Worm (Caenorhabditis elegans) whole organism, mixed stage, embryonic: ENCODE data around the gene ZK1010.5.

Experiments used
- M03D4.4 ChIP-seq: sonication (generic microtip); optimal IDR thresholded peaks from 2 replicates; lab custom pipeline; 2017; ENCODE audit warnings: mild to moderate bottlenecking, missing genetic modification characterization, missing compliant biosample characterization
- bed-3 ChIP-seq: fragments of 200-800 bp; sonication (Bioruptor generic); optimal IDR thresholded peaks from 3 replicates; lab custom pipeline; 2018; ENCODE audit warnings: mild to moderate bottlenecking, missing genetic modification characterization, moderate library complexity, missing compliant biosample characterization
- blmp-1 ChIP-seq: fragments of 150-350 bp; optimal IDR thresholded peaks from 2 replicates; lab custom pipeline; 2014; ENCODE audit warnings: missing biosample characterization, missing genetic modification characterization
- ceh-39 ChIP-seq: fragments of 150-350 bp; optimal IDR thresholded peaks from 2 replicates; lab custom pipeline; 2014; ENCODE audit warnings: missing biosample characterization, missing genetic modification characterization
- ceh-43 ChIP-seq: fragments of 200-800 bp; sonication (Bioruptor generic); optimal IDR thresholded peaks from 2 replicates; lab custom pipeline; 2018; ENCODE audit warnings: mild to moderate bottlenecking, missing genetic modification characterization, moderate library complexity, missing compliant biosample characterization
- ceh-83 ChIP-seq: fragments of 200-800 bp; sonication (Bioruptor generic); optimal IDR thresholded peaks from 2 replicates; lab custom pipeline; 2018; ENCODE audit warnings: mild to moderate bottlenecking, missing genetic modification characterization, missing compliant biosample characterization
- ces-1 ChIP-seq: fragments of 150-350 bp; optimal IDR thresholded peaks from 2 replicates; lab custom pipeline; 2014; ENCODE audit warnings: missing biosample characterization, missing genetic modification reagents, missing genetic modification characterization
- cnd-1 ChIP-seq: fragments of 200-800 bp; sonication (Bioruptor generic); optimal IDR thresholded peaks from 2 replicates; lab custom pipeline; 2018; ENCODE audit warnings: mild to moderate bottlenecking, missing genetic modification characterization, missing compliant biosample characterization
- drap-1 ChIP-seq: fragments of 200-800 bp; sonication (Bioruptor generic); optimal IDR thresholded peaks from 3 replicates; lab custom pipeline; 2018; ENCODE audit warnings: mild to moderate bottlenecking, missing genetic modification characterization, missing compliant biosample characterization
- elt-1 ChIP-seq: sonication (generic microtip); optimal IDR thresholded peaks from 2 replicates; lab custom pipeline; 2017; ENCODE audit warnings: missing genetic modification characterization, mild to moderate bottlenecking, missing compliant biosample characterization, antibody characterized with exemption, moderate library complexity, borderline replicate concordance; ENCODE audit not compliant: insufficient read depth
- elt-3 ChIP-seq: fragments of 150-350 bp; optimal IDR thresholded peaks from 2 replicates; lab custom pipeline; 2014; ENCODE audit warnings: missing biosample characterization, missing genetic modification characterization
- flh-1 ChIP-seq: fragments of 200-800 bp; sonication (Bioruptor generic); optimal IDR thresholded peaks from 2 replicates; lab custom pipeline; 2018; ENCODE audit warnings: mild to moderate bottlenecking, missing genetic modification characterization, moderate library complexity, missing compliant biosample characterization
- ham-2 ChIP-seq: fragments of 200-800 bp; sonication (Bioruptor generic); optimal IDR thresholded peaks from 2 replicates; lab custom pipeline; 2018; ENCODE audit warnings: mild to moderate bottlenecking, missing genetic modification characterization, missing compliant biosample characterization
- hlh-1 ChIP-seq: fragments of 150-350 bp; optimal IDR thresholded peaks from 2 replicates; lab custom pipeline; 2014; ENCODE audit warnings: missing biosample characterization, missing genetic modification reagents, missing genetic modification characterization
- lin-13 ChIP-seq: fragments of 150-350 bp; optimal IDR thresholded peaks from 2 replicates; lab custom pipeline; 2014; ENCODE audit warnings: missing biosample characterization, missing genetic modification characterization
- lin-32 ChIP-seq: fragments of 200-800 bp; sonication (Bioruptor generic); optimal IDR thresholded peaks from 2 replicates; lab custom pipeline; 2018; ENCODE audit warnings: mild to moderate bottlenecking, missing genetic modification characterization, missing compliant biosample characterization
- lsy-2 ChIP-seq: fragments of 150-350 bp; optimal IDR thresholded peaks from 2 replicates; lab custom pipeline; 2014; ENCODE audit warnings: missing biosample characterization, missing genetic modification characterization
- mep-1 ChIP-seq: fragments of 150-350 bp; optimal IDR thresholded peaks from 2 replicates; lab custom pipeline; 2017; ENCODE audit warnings: missing biosample characterization, missing genetic modification reagents, missing genetic modification characterization, inconsistent platforms
- mls-2 ChIP-seq: sonication (generic microtip); optimal IDR thresholded peaks from 2 replicates; lab custom pipeline; 2016; ENCODE audit warnings: mild to moderate bottlenecking, missing genetic modification characterization, moderate library complexity, missing compliant biosample characterization
- nhr-2 ChIP-seq: fragments of 150-350 bp; optimal IDR thresholded peaks from 2 replicates; lab custom pipeline; 2014; ENCODE audit warnings: missing biosample characterization, missing genetic modification characterization
- nhr-237 ChIP-seq: fragments of 150-350 bp; optimal IDR thresholded peaks from 2 replicates; lab custom pipeline; 2014; ENCODE audit warnings: missing biosample characterization, missing genetic modification characterization
- nhr-76 ChIP-seq: sonication (generic microtip); optimal IDR thresholded peaks from 2 replicates; lab custom pipeline; 2017; ENCODE audit warnings: missing biosample characterization, missing genetic modification characterization
- pha-4 ChIP-seq: fragments of 150-350 bp; optimal IDR thresholded peaks from 2 replicates; lab custom pipeline; 2018; ENCODE audit warnings: missing biosample characterization, missing genetic modification reagents, missing genetic modification characterization
- sem-2 ChIP-seq: fragments of 200-800 bp; sonication (Bioruptor generic); optimal IDR thresholded peaks from 2 replicates; lab custom pipeline; 2018; ENCODE audit warnings: mild to moderate bottlenecking, missing genetic modification characterization, missing compliant biosample characterization
- snpc-4 ChIP-seq: fragments of 150-350 bp; optimal IDR thresholded peaks from 2 replicates; lab custom pipeline; 2014; ENCODE audit warnings: missing biosample characterization, missing genetic modification characterization
- sptf-1 ChIP-seq: sonication (generic microtip); optimal IDR thresholded peaks from 2 replicates; lab custom pipeline; 2017; ENCODE audit warnings: mild to moderate bottlenecking, missing genetic modification characterization, moderate library complexity, missing compliant biosample characterization
- tbx-8 ChIP-seq: fragments of 200-800 bp; sonication (Bioruptor generic); optimal IDR thresholded peaks from 2 replicates; lab custom pipeline; 2018; ENCODE audit warnings: mild to moderate bottlenecking, missing genetic modification characterization, moderate library complexity, missing compliant biosample characterization
- unc-120 ChIP-seq: sonication (generic microtip); optimal IDR thresholded peaks from 2 replicates; lab custom pipeline; 2017; ENCODE audit warnings: missing genetic modification characterization, missing compliant biosample characterization; ENCODE audit not compliant: poor library complexity, severe bottlenecking
- unc-39 ChIP-seq: fragments of 150-350 bp; optimal IDR thresholded peaks from 2 replicates; lab custom pipeline; 2014; ENCODE audit warnings: missing biosample characterization, missing genetic modification characterization
- unc-62 ChIP-seq: fragments of 150-350 bp; optimal IDR thresholded peaks from 2 replicates; lab custom pipeline; 2014; ENCODE audit warnings: missing biosample characterization, missing genetic modification reagents, missing genetic modification characterization
- zip-8 ChIP-seq: fragments of 150-350 bp; optimal IDR thresholded peaks from 2 replicates; lab custom pipeline; 2014; ENCODE audit warnings: missing biosample characterization, missing genetic modification characterization
- ztf-11 ChIP-seq: fragments of 150-350 bp; optimal IDR thresholded peaks from 2 replicates; lab custom pipeline; 2014; ENCODE audit warnings: missing biosample characterization, missing genetic modification characterization

Gene ZK1010.5

DNA sequence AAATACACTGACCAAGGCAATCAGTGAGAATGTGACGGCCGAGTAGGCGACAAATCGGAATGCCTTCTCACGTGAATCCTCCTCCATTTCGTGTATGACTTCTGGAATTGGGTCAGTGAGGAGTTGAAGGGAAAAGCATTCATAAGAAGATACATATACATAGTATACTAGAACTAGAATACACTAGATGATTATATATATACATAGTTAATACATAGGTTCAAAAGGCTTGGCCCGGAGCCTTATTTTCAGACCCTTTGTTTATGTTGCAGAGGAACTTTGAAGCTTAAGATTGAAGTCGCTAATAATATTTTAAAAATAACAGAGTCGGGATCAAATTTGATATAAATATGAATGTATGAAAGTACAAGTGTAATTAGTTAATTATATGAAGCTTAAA, 6.3 kb upstream of the ZK1010.5 start, which contains the start of gene col-97:
col-97 (minus strand) TSS at position 101 of the 400 bp plus-strand sequence.
- TF ChIP-seq unc-39 (tag; lab: Kevin White, UChicago): no peak
- TF ChIP-seq lin-13: no peak

DNA sequence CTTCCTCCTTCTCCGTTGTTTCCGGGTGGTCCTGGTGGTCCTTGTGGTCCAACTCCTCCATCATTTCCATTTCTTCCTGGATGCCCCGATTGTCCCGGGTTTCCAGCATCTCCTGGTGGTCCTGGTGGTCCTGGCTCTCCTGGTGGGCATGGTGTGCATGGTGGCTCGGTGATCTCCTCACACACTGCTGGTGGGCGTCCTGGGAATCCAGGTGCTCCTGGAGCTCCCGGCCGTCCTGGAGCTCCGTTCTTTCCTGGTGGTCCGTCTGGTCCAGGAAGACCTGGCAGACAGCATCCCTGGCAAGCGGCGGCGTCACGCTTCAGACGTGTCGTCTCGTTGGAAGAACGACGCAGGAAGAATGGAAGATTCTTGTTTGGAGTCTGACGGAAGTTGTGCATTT, 5.7 kb upstream of the ZK1010.5 start:
- TF ChIP-seq cnd-1 (tag; lab: Kevin White, UChicago) (no peak), ztf-11 (tag; lab: Kevin White, UChicago) (no peak), ceh-83 (no peak), tbx-8 (no peak), ceh-39 (no peak), nhr-237 (tag; lab: Kevin White, UChicago) (no peak), unc-120 (no peak), ces-1 (GFP tag; lab: Kevin White, UChicago) (no peak), pha-4 (tag; lab: Kevin White, UChicago) (no peak), nhr-76 (tag; lab: Kevin White, UChicago) (no peak), snpc-4 (tag; lab: Kevin White, UChicago) (no peak), sem-2 (GFP tag; lab: Kevin White, UChicago) (no peak), unc-39 (tag; lab: Kevin White, UChicago) (no peak), bed-3 (no peak), ceh-43 (GFP tag; lab: Kevin White, UChicago) (no peak), sptf-1 (no peak), flh-1 (no peak), blmp-1 (tag; lab: Kevin White, UChicago) (no peak), zip-8 (tag; lab: Kevin White, UChicago) (no peak)

DNA sequence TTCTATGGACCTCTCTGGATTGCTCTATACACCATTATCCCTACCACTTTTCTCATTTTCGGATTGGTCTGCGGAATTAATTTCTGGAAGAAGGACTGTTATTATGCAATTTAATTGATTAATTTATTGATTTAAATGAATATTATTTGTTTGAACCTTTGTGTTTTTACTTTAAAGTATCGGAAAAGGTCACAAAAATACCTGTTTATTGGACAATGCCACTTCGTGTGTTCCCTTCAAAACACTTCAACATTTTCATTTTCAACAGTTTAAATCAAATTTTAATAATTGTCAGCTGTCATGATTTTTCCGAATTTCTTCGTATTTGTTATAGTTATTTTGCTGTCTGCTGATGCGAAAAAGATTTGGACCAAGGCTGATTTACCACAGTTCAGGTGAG, 3.7 kb upstream of the ZK1010.5 start, which contains the start of gene ZK1010.12:
ZK1010.12 (plus strand) TSS at position 301 of the 400 bp plus-strand sequence.
- no peak for TF ChIP-seq sptf-1
- TF ChIP-seq nhr-2 (tag; lab: Kevin White, UChicago): no peak
- no peak for TF ChIP-seq ceh-39
- no peak for TF ChIP-seq lin-32 (GFP tag; lab: Kevin White, UChicago)
- TF ChIP-seq unc-120: no peak
- TF ChIP-seq ham-2 (GFP tag; lab: Kevin White, UChicago): no peak
- no peak for TF ChIP-seq elt-3 (tag; lab: Kevin White, UChicago)
- TF ChIP-seq flh-1: no peak
- no peak for TF ChIP-seq ces-1 (GFP tag; lab: Kevin White, UChicago)
- no peak for TF ChIP-seq sem-2 (GFP tag; lab: Kevin White, UChicago)
- TF ChIP-seq unc-39 (tag; lab: Kevin White, UChicago): no peak
- TF ChIP-seq ztf-11 (tag; lab: Kevin White, UChicago): no peak
- no peak for TF ChIP-seq M03D4.4 (tag; lab: Kevin White, UChicago)
- TF ChIP-seq hlh-1 (tag; lab: Kevin White, UChicago): no peak
- no peak for TF ChIP-seq elt-1 (tag; lab: Kevin White, UChicago)
- no peak for TF ChIP-seq mls-2 (tag; lab: Kevin White, UChicago)
- TF ChIP-seq nhr-237 (tag; lab: Kevin White, UChicago): no peak
- TF ChIP-seq drap-1: no peak

DNA sequence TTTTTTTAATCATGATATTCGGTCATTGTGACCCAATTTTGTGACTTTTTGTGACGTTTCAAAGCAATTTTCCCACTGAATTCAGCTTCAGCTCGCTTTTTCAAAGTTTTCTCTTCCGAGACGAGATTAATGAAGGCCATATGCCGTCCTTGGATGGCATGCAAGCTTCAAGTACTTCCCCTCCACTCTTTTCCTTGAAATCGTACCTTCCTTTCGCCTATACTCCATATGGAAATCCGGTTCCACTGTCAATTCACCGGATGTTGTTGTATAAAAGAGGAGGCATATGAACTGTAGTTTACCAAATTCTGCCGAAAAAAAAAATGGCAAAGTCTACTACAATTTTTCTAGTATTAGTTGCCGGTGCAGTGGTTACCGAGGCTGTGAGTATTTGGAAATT, 6.5 kb downstream of the ZK1010.5 start, which contains the start of gene ZK1010.4:
ZK1010.4 (plus strand) TSS at position 301 of the 400 bp plus-strand sequence.
- no peak for TF ChIP-seq ztf-11 (tag; lab: Kevin White, UChicago)
- no peak for TF ChIP-seq unc-62 (GFP tag; lab: Kevin White, UChicago)
- no peak for TF ChIP-seq lin-32 (GFP tag; lab: Kevin White, UChicago)
- no peak for TF ChIP-seq nhr-2 (tag; lab: Kevin White, UChicago)
- no peak for TF ChIP-seq ceh-43 (GFP tag; lab: Kevin White, UChicago)
- no peak for TF ChIP-seq ces-1 (GFP tag; lab: Kevin White, UChicago)
- no peak for TF ChIP-seq unc-39 (tag; lab: Kevin White, UChicago)
- TF ChIP-seq nhr-237 (tag; lab: Kevin White, UChicago): no peak
- TF ChIP-seq, all 35 proteins: peak for 0

DNA sequence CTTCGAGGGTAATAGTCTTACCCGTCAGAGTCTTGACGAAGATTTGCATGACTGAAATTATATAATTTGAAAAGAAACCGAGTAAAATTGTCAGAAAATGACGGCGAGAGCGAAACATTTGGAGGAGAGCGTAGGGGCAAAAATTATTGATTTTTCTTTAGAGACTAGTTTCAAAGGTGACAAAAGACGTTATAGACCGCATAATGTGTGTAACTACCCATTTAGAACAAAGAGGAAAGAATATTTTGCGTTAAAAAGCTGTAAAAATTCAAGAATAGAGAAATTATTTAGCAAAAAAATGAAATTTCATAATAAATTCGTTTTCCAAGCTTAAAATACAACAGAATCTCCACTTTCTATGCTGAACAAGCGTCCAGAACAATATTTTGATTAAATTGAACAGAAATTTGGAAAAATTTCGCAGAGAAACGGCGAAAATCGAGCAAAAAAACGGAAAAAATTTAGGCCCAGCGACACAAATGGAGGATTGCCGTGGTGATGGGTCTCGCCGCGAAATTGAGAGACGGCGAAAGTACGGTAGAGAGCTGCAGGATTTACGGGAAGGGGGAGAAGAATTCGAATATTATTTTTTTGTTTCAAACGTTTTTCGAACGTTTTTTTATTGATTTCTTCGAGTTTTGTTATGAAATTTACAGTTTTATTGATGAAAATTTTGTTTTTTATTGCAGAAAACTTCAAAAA, 8.7 kb downstream of the ZK1010.5 start, which contains the start of the genes ubq-2 and frg-1:
ubq-2 (minus strand) TSS at position 51 of the 702 bp plus-strand sequence.
frg-1 (plus strand) TSS at position 690 of the 702 bp plus-strand sequence.
- TF ChIP-seq pha-4 (tag; lab: Kevin White, UChicago): peak; percentile 60
- no peak for TF ChIP-seq unc-39 (tag; lab: Kevin White, UChicago)
- TF ChIP-seq unc-120: peak; percentile 12
- TF ChIP-seq lin-32 (GFP tag; lab: Kevin White, UChicago): no peak
- no peak for TF ChIP-seq sptf-1
- TF ChIP-seq mls-2 (tag; lab: Kevin White, UChicago): peak; percentile 10
- peak; percentile 76 for TF ChIP-seq lin-13
- peak; percentile 19 for TF ChIP-seq mep-1 (tag; lab: Kevin White, UChicago)
- TF ChIP-seq nhr-237 (tag; lab: Kevin White, UChicago): peak; percentile 71
- TF ChIP-seq lsy-2 (tag; lab: Kevin White, UChicago): peak; percentile 98
- TF ChIP-seq hlh-1 (tag; lab: Kevin White, UChicago): peak; percentile 11
- peak; percentile 10 for TF ChIP-seq ces-1 (GFP tag; lab: Kevin White, UChicago)
